Worm (Caenorhabditis elegans) whole organism, L4 larva: Measurements from ENCODE around the gene mrpl-53.
A peak's percentile ranks its signal among the peaks of the same experiment; 100 is the strongest.

Experiments
- F44E2.7 ChIP-seq: fragments of 200-800 bp; sonication (Bioruptor generic); IDR thresholded peaks from 2 replicates; pipeline ENCODE4 v2.1.2; 2022; ENCODE audit warnings: missing genetic modification characterization, missing compliant biosample characterization
- F49E8.2 ChIP-seq: sonication (generic microtip); optimal IDR thresholded peaks from 2 replicates; lab custom pipeline; 2016; ENCODE audit warnings: missing compliant biosample characterization, mild to moderate bottlenecking, missing genetic modification characterization, borderline replicate concordance
- T20F7.1 ChIP-seq: fragments of 200-800 bp; sonication (Bioruptor generic); optimal IDR thresholded peaks from 2 replicates; lab custom pipeline; 2018; ENCODE audit warnings: mild to moderate bottlenecking, missing genetic modification characterization, missing compliant biosample characterization
- T26A8.4 ChIP-seq: fragments of 200-800 bp; sonication (Bioruptor generic); IDR thresholded peaks from 2 replicates; pipeline ENCODE4 v1.3.6; 2022; ENCODE audit warnings: missing genetic modification characterization, missing compliant biosample characterization
- Y48G9A.11 ChIP-seq: fragments of 200-800 bp; sonication (Bioruptor generic); IDR thresholded peaks from 2 replicates; pipeline ENCODE4 v1.3.6; 2022; ENCODE audit warnings: missing genetic modification reagents, missing genetic modification characterization, missing compliant biosample characterization
- Y5F2A.4 ChIP-seq: fragments of 200-800 bp; sonication (Bioruptor generic); optimal IDR thresholded peaks from 2 replicates; lab custom pipeline; 2018; ENCODE audit warnings: mild to moderate bottlenecking, missing genetic modification characterization, missing compliant biosample characterization
- Y75B8A.6 ChIP-seq: fragments of 200-800 bp; sonication (Bioruptor generic); IDR thresholded peaks from 2 replicates; pipeline ENCODE4 v1.3.6; 2022; ENCODE audit warnings: missing genetic modification reagents, missing genetic modification characterization, missing compliant biosample characterization
- aha-1 ChIP-seq: fragments of 150-350 bp; peaks from one replicate; lab custom pipeline; 2014; ENCODE audit warnings: missing biosample characterization, missing genetic modification characterization
- attf-4 ChIP-seq: sonication (generic microtip); optimal IDR thresholded peaks from 3 replicates; lab custom pipeline; 2017; ENCODE audit warnings: missing biosample characterization, missing genetic modification characterization
- ceh-20 ChIP-seq: fragments of 200-800 bp; sonication (Bioruptor generic); IDR thresholded peaks from 2 replicates; pipeline ENCODE4 v1.3.6; 2022; ENCODE audit warnings: missing genetic modification reagents, missing genetic modification characterization, missing compliant biosample characterization
- ceh-28 ChIP-seq: fragments of 150-350 bp; optimal IDR thresholded peaks from 2 replicates; lab custom pipeline; 2014; ENCODE audit warnings: missing biosample characterization, missing genetic modification reagents, missing genetic modification characterization
- ceh-32 ChIP-seq: sonication (generic microtip); optimal IDR thresholded peaks from 2 replicates; lab custom pipeline; 2016; ENCODE audit warnings: mild to moderate bottlenecking, missing genetic modification characterization, missing compliant biosample characterization; ENCODE audit not compliant: poor library complexity
- daf-16 ChIP-seq, 3 experiments: sonication (generic microtip); optimal IDR thresholded peaks; 2 replicates each; lab custom pipeline; 2016 to 2017; ENCODE audit warnings: missing genetic modification characterization in 3 of 3, missing genetic modification reagents in 3 of 3, mild to moderate bottlenecking in 2 of 3, missing compliant biosample characterization in 2 of 3, missing biosample characterization in 1 of 3, moderate library complexity in 1 of 3
- dmd-6 ChIP-seq: fragments of 200-800 bp; sonication (Bioruptor generic); IDR thresholded peaks from 2 replicates; pipeline ENCODE4 v1.3.6; 2022; ENCODE audit warnings: missing genetic modification reagents, missing genetic modification characterization, missing compliant biosample characterization
- dpl-1 ChIP-seq: fragments of 150-350 bp; optimal IDR thresholded peaks from 2 replicates; lab custom pipeline; 2014; ENCODE audit warnings: missing biosample characterization, missing genetic modification reagents, missing genetic modification characterization
- dve-1 ChIP-seq: sonication (generic microtip); optimal IDR thresholded peaks from 2 replicates; lab custom pipeline; 2017; ENCODE audit warnings: antibody characterized with exemption, mild to moderate bottlenecking, missing genetic modification characterization, missing compliant biosample characterization; ENCODE audit not compliant: insufficient read depth
- fkh-10 ChIP-seq: fragments of 150-350 bp; optimal IDR thresholded peaks from 2 replicates; lab custom pipeline; 2014; ENCODE audit warnings: missing biosample characterization, missing genetic modification reagents, missing genetic modification characterization
- fos-1 ChIP-seq: fragments of 150-350 bp; optimal IDR thresholded peaks from 2 replicates; lab custom pipeline; 2014; ENCODE audit warnings: missing biosample characterization, missing genetic modification characterization
- hlh-11 ChIP-seq: fragments of 200-800 bp; sonication (Bioruptor generic); optimal IDR thresholded peaks from 2 replicates; lab custom pipeline; 2018; ENCODE audit warnings: mild to moderate bottlenecking, missing genetic modification characterization, missing compliant biosample characterization
- hlh-30 ChIP-seq: sonication (generic microtip); optimal IDR thresholded peaks from 2 replicates; lab custom pipeline; 2017; ENCODE audit warnings: antibody characterized with exemption, mild to moderate bottlenecking, missing genetic modification characterization, missing compliant biosample characterization; ENCODE audit not compliant: insufficient read depth
- hmg-1.1 ChIP-seq: fragments of 200-800 bp; sonication (Bioruptor generic); IDR thresholded peaks from 2 replicates; pipeline ENCODE4 v1.3.6; 2022; ENCODE audit warnings: missing genetic modification reagents, missing genetic modification characterization, missing compliant biosample characterization
- jun-1 ChIP-seq: fragments of 150-350 bp; optimal IDR thresholded peaks from 2 replicates; lab custom pipeline; 2014; ENCODE audit warnings: missing biosample characterization, missing genetic modification reagents, missing genetic modification characterization
- lin-15B ChIP-seq: fragments of 150-350 bp; sonication (generic microtip); optimal IDR thresholded peaks from 3 replicates; lab custom pipeline; 2014; ENCODE audit warnings: missing biosample characterization, missing genetic modification characterization
- lin-29 ChIP-seq: fragments of 200-800 bp; sonication (Bioruptor generic); IDR thresholded peaks from 2 replicates; pipeline ENCODE4 v1.3.6; 2022; ENCODE audit warnings: missing genetic modification reagents, missing genetic modification characterization, missing compliant biosample characterization
- lsy-2 ChIP-seq, 2 experiments: fragments of 150-350 bp in 1 of 2; sonication (generic microtip) in 1 of 2; optimal IDR thresholded peaks; 2 replicates each; lab custom pipeline; 2014 to 2017; ENCODE audit warnings: missing biosample characterization in 2 of 2, missing genetic modification characterization in 2 of 2
- mxl-3 ChIP-seq: fragments of 200-800 bp; sonication (Bioruptor generic); optimal IDR thresholded peaks from 2 replicates; lab custom pipeline; 2018; ENCODE audit warnings: mild to moderate bottlenecking, missing genetic modification characterization, missing compliant biosample characterization
- nhr-25 ChIP-seq: sonication (generic microtip); optimal IDR thresholded peaks from 2 replicates; lab custom pipeline; 2017; ENCODE audit warnings: missing genetic modification characterization, mild to moderate bottlenecking, missing compliant biosample characterization, antibody characterized with exemption, moderate library complexity, borderline replicate concordance; ENCODE audit not compliant: insufficient read depth
- nhr-28 ChIP-seq: fragments of 150-350 bp; optimal IDR thresholded peaks from 2 replicates; lab custom pipeline; 2014; ENCODE audit warnings: missing biosample characterization, missing genetic modification characterization
- nhr-41 ChIP-seq: fragments of 200-800 bp; sonication (Bioruptor generic); IDR thresholded peaks from 2 replicates; pipeline ENCODE4 v1.3.6; 2022; ENCODE audit warnings: missing genetic modification reagents, missing genetic modification characterization, missing compliant biosample characterization
- pqm-1 ChIP-seq: sonication (generic microtip); optimal IDR thresholded peaks from 2 replicates; lab custom pipeline; 2017; ENCODE audit warnings: missing biosample characterization, missing genetic modification characterization
- set-16 ChIP-seq: fragments of 200-800 bp; sonication (Bioruptor generic); IDR thresholded peaks from 2 replicates; pipeline ENCODE4 v1.3.6; 2022; ENCODE audit warnings: missing genetic modification reagents, missing genetic modification characterization, missing compliant biosample characterization
- spr-1 ChIP-seq: sonication (generic microtip); optimal IDR thresholded peaks from 2 replicates; lab custom pipeline; 2016; ENCODE audit warnings: mild to moderate bottlenecking, missing genetic modification characterization, missing compliant biosample characterization
- tag-97 ChIP-seq: fragments of 200-800 bp; sonication (Bioruptor generic); IDR thresholded peaks from 2 replicates; pipeline ENCODE4 v1.3.6; 2022; ENCODE audit warnings: missing genetic modification characterization, missing compliant biosample characterization
- unc-39 ChIP-seq: sonication (generic microtip); optimal IDR thresholded peaks from 2 replicates; lab custom pipeline; 2017; ENCODE audit warnings: missing biosample characterization, missing genetic modification characterization
- unc-62 ChIP-seq, 3 experiments: fragments of 150-350 bp in 1 of 3; sonication (generic microtip); optimal IDR thresholded peaks in 2 of 3; peaks in 1 of 3; 1 replicate in 1 of 3; 2 replicates in 2 of 3; lab custom pipeline; 2014 to 2017; ENCODE audit warnings: missing biosample characterization in 3 of 3, missing genetic modification characterization in 3 of 3, missing genetic modification reagents in 3 of 3, missing genotype in 1 of 3
- zfp-3 ChIP-seq: fragments of 200-800 bp; sonication (Bioruptor generic); conservative IDR thresholded peaks from 2 replicates; pipeline ENCODE4 v1.3.6; 2022; ENCODE audit warnings: missing genetic modification reagents, missing genetic modification characterization, missing compliant biosample characterization
- ztf-11 ChIP-seq: fragments of 150-350 bp; optimal IDR thresholded peaks from 2 replicates; lab custom pipeline; 2014; ENCODE audit warnings: missing biosample characterization, missing genetic modification characterization

Gene mrpl-53

DNA sequence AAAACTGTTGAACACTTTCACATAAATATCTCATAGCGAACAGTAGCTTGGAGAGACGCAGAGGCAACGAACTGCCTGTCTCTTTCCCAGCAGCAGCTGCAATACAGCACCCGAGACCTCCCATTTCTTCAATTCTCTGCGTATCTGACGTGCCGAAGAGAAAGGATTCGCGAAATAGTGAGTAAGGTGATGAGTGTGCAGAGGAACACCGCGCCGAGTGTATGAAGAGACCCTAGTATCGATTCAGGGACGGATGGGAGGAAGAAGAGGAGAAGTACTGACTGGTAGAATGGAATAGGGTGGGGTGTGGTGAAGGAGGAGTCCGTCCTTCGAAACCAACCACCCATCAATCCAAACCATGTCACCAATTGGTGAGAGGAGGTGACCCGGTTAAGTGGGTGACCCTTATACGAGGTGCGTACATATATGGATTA is 48.7 kb downstream of the mrpl-53 start (continued):
- no peak for TF ChIP-seq fos-1 (tag; lab: Kevin White, UChicago)
- no peak; the same call in 1 of the 2 replicates for TF ChIP-seq T26A8.4 (GFP tag; lab: Robert Waterston, UW)
- TF ChIP-seq jun-1 (tag; lab: Kevin White, UChicago): no peak
- TF ChIP-seq set-16: peak; percentile 49
- peak; percentile 76 for TF ChIP-seq ceh-28 (tag; lab: Kevin White, UChicago)
- no peak for TF ChIP-seq lin-29 (GFP tag; lab: Robert Waterston, UW)
- peak; percentile 60 for TF ChIP-seq dmd-6 (GFP tag; lab: Robert Waterston, UW)
- TF ChIP-seq tag-97: no peak
- no peak for TF ChIP-seq attf-4 (tag; lab: Kevin White, UChicago)
- TF ChIP-seq unc-39 (tag; lab: Kevin White, UChicago): no peak
- no peak for TF ChIP-seq pqm-1
- no peak for TF ChIP-seq F44E2.7 (GFP tag; lab: Robert Waterston, UW)
- no peak; the same call in 1 of the 2 replicates for TF ChIP-seq ceh-20 (GFP tag; lab: Robert Waterston, UW)
- TF ChIP-seq ceh-32 (tag; lab: Kevin White, UChicago): no peak
- TF ChIP-seq lsy-2 (tag; optimal IDR thresholded peaks at IDR 0.05; lab: Kevin White, UChicago): peak; percentile 62 to 70
- peak; percentile 14 for TF ChIP-seq dpl-1
- TF ChIP-seq spr-1: peak; percentile 19
- TF ChIP-seq mxl-3 (GFP tag; lab: Kevin White, UChicago): peak; percentile 86
- no peak for TF ChIP-seq nhr-41 (GFP tag; lab: Robert Waterston, UW)
- no peak for TF ChIP-seq aha-1 (tag; lab: Kevin White, UChicago)
- TF ChIP-seq ztf-11 (tag; lab: Kevin White, UChicago): no peak
- no peak for TF ChIP-seq lin-15B (tag; lab: Kevin White, UChicago)
- TF ChIP-seq fkh-10 (GFP tag; lab: Kevin White, UChicago): no peak

DNA sequence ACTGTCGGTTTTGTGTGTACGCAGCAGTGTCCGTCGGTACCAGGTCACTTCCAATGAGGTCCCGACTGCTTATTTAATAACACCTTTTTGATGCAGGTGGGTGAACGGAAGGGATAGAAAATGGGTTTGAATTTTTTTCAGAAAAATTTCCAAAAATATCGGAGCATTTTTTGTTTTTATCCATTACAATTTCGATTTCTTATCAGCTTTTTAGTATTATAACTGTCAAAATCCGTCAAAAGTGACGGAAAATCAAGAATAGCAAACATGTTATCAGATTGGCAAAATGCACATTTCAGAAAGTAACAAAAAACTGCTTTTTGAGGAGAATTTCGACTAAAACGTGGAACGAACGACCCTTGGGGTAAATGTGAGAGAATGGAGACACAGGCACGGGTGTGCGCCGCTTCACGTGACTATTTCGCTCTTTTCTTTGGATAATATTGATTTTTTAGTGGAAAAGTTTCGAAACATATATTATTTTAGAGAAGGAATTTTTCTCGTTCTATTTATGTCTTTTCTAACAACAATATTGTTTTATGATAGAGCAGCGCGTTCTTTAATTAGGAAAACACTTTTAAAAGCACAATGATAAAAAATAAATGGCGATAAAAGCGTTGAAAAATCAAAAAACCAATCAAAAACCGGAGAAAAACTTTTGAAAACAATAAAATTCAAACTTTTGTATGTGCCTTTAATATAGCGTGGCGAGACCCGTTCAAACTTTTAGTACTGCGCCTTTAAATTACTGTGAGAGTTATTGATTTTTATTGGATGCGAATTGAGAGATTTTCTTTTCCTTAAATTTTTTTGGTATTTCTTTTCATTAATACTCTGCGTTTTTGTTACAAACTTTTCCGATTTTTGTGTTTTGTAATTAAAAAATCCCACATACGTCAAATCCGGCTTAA is 49.8 kb downstream of the mrpl-53 start, which contains the start of gene sqv-8:
sqv-8 (plus strand) TSS at position 51 of the 911 bp plus-strand sequence.
- peak; percentile 82 for TF ChIP-seq dmd-6 (GFP tag; lab: Robert Waterston, UW)
- no peak for TF ChIP-seq nhr-25
- TF ChIP-seq aha-1 (tag; lab: Kevin White, UChicago): no peak
- peak in 1 of 2 experiments; percentile 39 for TF ChIP-seq lsy-2 (tag; optimal IDR thresholded peaks at IDR 0.05; lab: Kevin White, UChicago)
- TF ChIP-seq F49E8.2 (tag; lab: Kevin White, UChicago): peak; percentile 3
- TF ChIP-seq Y48G9A.11 (GFP tag; lab: Robert Waterston, UW): peak; percentile 8; the same call in 1 of the 2 replicates
- TF ChIP-seq T20F7.1 (GFP tag; lab: Kevin White, UChicago): peak; percentile 7
- TF ChIP-seq hlh-30: peak; percentile 92
- no peak for TF ChIP-seq Y75B8A.6 (GFP tag; lab: Robert Waterston, UW)
- no peak for TF ChIP-seq Y5F2A.4 (GFP tag; lab: Kevin White, UChicago)
- TF ChIP-seq ceh-28 (tag; lab: Kevin White, UChicago): peak; percentile 1
- TF ChIP-seq hlh-11 (tag; lab: Kevin White, UChicago): peak; percentile 61
- peak; percentile 2 for TF ChIP-seq nhr-28
- TF ChIP-seq daf-16 (GFP tag; optimal IDR thresholded peaks at IDR 0.05; lab: Kevin White, UChicago): no peak
- peak; percentile 33 for TF ChIP-seq daf-16 (tag; optimal IDR thresholded peaks at IDR 0.05; lab: Kevin White, UChicago)
- TF ChIP-seq zfp-3 (GFP tag; lab: Robert Waterston, UW): peak; percentile 50; the same call in 1 of the 2 replicates
- TF ChIP-seq dve-1: peak; percentile 48
- TF ChIP-seq unc-62 (GFP tag; optimal IDR thresholded peaks at IDR 0.05 in 1 of 2; lab: Kevin White, UChicago): peak in 1 of 2 experiments; percentile 84
- TF ChIP-seq unc-62 (tag; optimal IDR thresholded peaks at IDR 0.05; lab: Kevin White, UChicago): no peak
- TF ChIP-seq hmg-1.1 (GFP tag; lab: Robert Waterston, UW): peak; percentile 36; the same call in 1 of the 2 replicates
